Worm (Caenorhabditis elegans) whole organism, L4 larva: Measurements from ENCODE around the gene M151.1.

ENCODE experiments used
- F37D6.2 ChIP-seq: sonication (generic microtip); optimal IDR thresholded peaks from 2 replicates; lab custom pipeline; 2016; ENCODE audit warnings: mild to moderate bottlenecking, missing genetic modification characterization, missing compliant biosample characterization
- T20F7.1 ChIP-seq: fragments of 200-800 bp; sonication (Bioruptor generic); optimal IDR thresholded peaks from 2 replicates; lab custom pipeline; 2018; ENCODE audit warnings: mild to moderate bottlenecking, missing genetic modification characterization, missing compliant biosample characterization
- Y105C5A.15 ChIP-seq: fragments of 200-800 bp; sonication (Bioruptor generic); IDR thresholded peaks from 2 replicates; pipeline ENCODE4 v1.3.6; 2022; ENCODE audit warnings: missing genetic modification characterization, missing compliant biosample characterization
- Y48G9A.11 ChIP-seq: fragments of 200-800 bp; sonication (Bioruptor generic); IDR thresholded peaks from 2 replicates; pipeline ENCODE4 v1.3.6; 2022; ENCODE audit warnings: missing genetic modification reagents, missing genetic modification characterization, missing compliant biosample characterization
- Y75B8A.6 ChIP-seq: fragments of 200-800 bp; sonication (Bioruptor generic); IDR thresholded peaks from 2 replicates; pipeline ENCODE4 v1.3.6; 2022; ENCODE audit warnings: missing genetic modification reagents, missing genetic modification characterization, missing compliant biosample characterization
- ZK337.2 ChIP-seq: fragments of 200-800 bp; sonication (Bioruptor generic); IDR thresholded peaks from 2 replicates; pipeline ENCODE4 v1.3.6; 2022; ENCODE audit warnings: missing genetic modification reagents, missing genetic modification characterization, missing compliant biosample characterization
- aha-1 ChIP-seq: fragments of 150-350 bp; peaks from one replicate; lab custom pipeline; 2014; ENCODE audit warnings: missing biosample characterization, missing genetic modification characterization
- ama-1 ChIP-seq: fragments of 150-350 bp; optimal IDR thresholded peaks from 2 replicates; lab custom pipeline; 2014; ENCODE audit warnings: inconsistent platforms, mixed read lengths
- ceh-62 ChIP-seq: sonication (generic microtip); optimal IDR thresholded peaks from 2 replicates; lab custom pipeline; 2017; ENCODE audit warnings: missing biosample characterization, missing genetic modification characterization
- ceh-82 ChIP-seq: sonication (generic microtip); optimal IDR thresholded peaks from 2 replicates; lab custom pipeline; 2017; ENCODE audit warnings: missing biosample characterization, missing genetic modification characterization
- ctbp-1 ChIP-seq: fragments of 200-800 bp; sonication (Bioruptor generic); IDR thresholded peaks from 2 replicates; pipeline ENCODE4 v1.3.6; 2022; ENCODE audit warnings: missing genetic modification reagents, missing genetic modification characterization, missing compliant biosample characterization
- daf-12 ChIP-seq: fragments of 150-350 bp; optimal IDR thresholded peaks from 2 replicates; lab custom pipeline; 2014; ENCODE audit warnings: missing biosample characterization, missing genetic modification reagents, missing genetic modification characterization
- daf-8 ChIP-seq: fragments of 200-800 bp; sonication (Bioruptor generic); IDR thresholded peaks from 2 replicates; pipeline ENCODE4 v1.3.6; 2022; ENCODE audit warnings: missing genetic modification characterization, missing compliant biosample characterization
- duxl-1 ChIP-seq: sonication (generic microtip); optimal IDR thresholded peaks from 2 replicates; lab custom pipeline; 2016; ENCODE audit warnings: mild to moderate bottlenecking, missing genetic modification characterization, moderate library complexity, missing compliant biosample characterization; ENCODE audit not compliant: poor library complexity
- egl-27 ChIP-seq: sonication (generic microtip); optimal IDR thresholded peaks from 3 replicates; lab custom pipeline; 2017; ENCODE audit warnings: missing biosample characterization, missing genetic modification reagents, missing genetic modification characterization
- fkh-10 ChIP-seq: fragments of 150-350 bp; optimal IDR thresholded peaks from 2 replicates; lab custom pipeline; 2014; ENCODE audit warnings: missing biosample characterization, missing genetic modification reagents, missing genetic modification characterization
- gei-8 ChIP-seq: fragments of 200-800 bp; sonication (Bioruptor generic); optimal IDR thresholded peaks from 2 replicates; lab custom pipeline; 2018; ENCODE audit warnings: mild to moderate bottlenecking, missing genetic modification characterization, missing compliant biosample characterization
- hlh-11 ChIP-seq: fragments of 200-800 bp; sonication (Bioruptor generic); optimal IDR thresholded peaks from 2 replicates; lab custom pipeline; 2018; ENCODE audit warnings: mild to moderate bottlenecking, missing genetic modification characterization, missing compliant biosample characterization
- jun-1 ChIP-seq: fragments of 150-350 bp; optimal IDR thresholded peaks from 2 replicates; lab custom pipeline; 2014; ENCODE audit warnings: missing biosample characterization, missing genetic modification reagents, missing genetic modification characterization
- lin-1 ChIP-seq: fragments of 200-800 bp; sonication (Bioruptor generic); IDR thresholded peaks from 2 replicates; pipeline ENCODE4 v1.3.6; 2022; ENCODE audit warnings: missing genetic modification reagents, missing genetic modification characterization, missing compliant biosample characterization
- lsy-2 ChIP-seq, 2 experiments: fragments of 150-350 bp in 1 of 2; sonication (generic microtip) in 1 of 2; optimal IDR thresholded peaks; 2 replicates each; lab custom pipeline; 2014 to 2017; ENCODE audit warnings: missing biosample characterization in 2 of 2, missing genetic modification characterization in 2 of 2
- madf-9 ChIP-seq: fragments of 200-800 bp; sonication (Bioruptor generic); conservative IDR thresholded peaks from 2 replicates; pipeline ENCODE4 v1.3.6; 2022; ENCODE audit warnings: missing genetic modification reagents, missing genetic modification characterization, missing compliant biosample characterization
- mep-1 ChIP-seq: fragments of 150-350 bp; sonication (generic microtip); optimal IDR thresholded peaks from 3 replicates; lab custom pipeline; 2014; ENCODE audit warnings: missing biosample characterization, missing genetic modification characterization
- mes-2 ChIP-seq: sonication (generic microtip); optimal IDR thresholded peaks from 2 replicates; lab custom pipeline; 2016; ENCODE audit warnings: missing genotype, mild to moderate bottlenecking, missing genetic modification characterization, missing compliant biosample characterization; ENCODE audit not compliant: poor library complexity, severe bottlenecking
- nhr-11 ChIP-seq: fragments of 150-350 bp; optimal IDR thresholded peaks from 2 replicates; lab custom pipeline; 2014; ENCODE audit warnings: missing biosample characterization, missing genetic modification characterization
- nhr-77 ChIP-seq: fragments of 150-350 bp; optimal IDR thresholded peaks from 2 replicates; lab custom pipeline; 2014; ENCODE audit warnings: missing biosample characterization, missing genetic modification characterization
- saeg-2 ChIP-seq: fragments of 200-800 bp; sonication (Bioruptor generic); IDR thresholded peaks from 2 replicates; pipeline ENCODE4 v1.3.6; 2022; ENCODE audit warnings: missing genetic modification reagents, missing genetic modification characterization, missing compliant biosample characterization
- sdz-12 ChIP-seq: fragments of 200-800 bp; sonication (Bioruptor generic); optimal IDR thresholded peaks from 2 replicates; lab custom pipeline; 2018; ENCODE audit warnings: mild to moderate bottlenecking, missing genetic modification characterization, missing compliant biosample characterization
- set-16 ChIP-seq: fragments of 200-800 bp; sonication (Bioruptor generic); IDR thresholded peaks from 2 replicates; pipeline ENCODE4 v1.3.6; 2022; ENCODE audit warnings: missing genetic modification reagents, missing genetic modification characterization, missing compliant biosample characterization
- spr-3 ChIP-seq: fragments of 200-800 bp; sonication (Bioruptor generic); optimal IDR thresholded peaks from 2 replicates; lab custom pipeline; 2018; ENCODE audit warnings: mild to moderate bottlenecking, missing genetic modification characterization, missing compliant biosample characterization
- unc-62 ChIP-seq, 3 experiments: fragments of 150-350 bp in 1 of 3; sonication (generic microtip); optimal IDR thresholded peaks in 2 of 3; peaks in 1 of 3; 1 replicate in 1 of 3; 2 replicates in 2 of 3; lab custom pipeline; 2014 to 2017; ENCODE audit warnings: missing biosample characterization in 3 of 3, missing genetic modification characterization in 3 of 3, missing genetic modification reagents in 3 of 3, missing genotype in 1 of 3
- zfp-3 ChIP-seq: fragments of 200-800 bp; sonication (Bioruptor generic); conservative IDR thresholded peaks from 2 replicates; pipeline ENCODE4 v1.3.6; 2022; ENCODE audit warnings: missing genetic modification reagents, missing genetic modification characterization, missing compliant biosample characterization

The M151.1 gene

DNA sequence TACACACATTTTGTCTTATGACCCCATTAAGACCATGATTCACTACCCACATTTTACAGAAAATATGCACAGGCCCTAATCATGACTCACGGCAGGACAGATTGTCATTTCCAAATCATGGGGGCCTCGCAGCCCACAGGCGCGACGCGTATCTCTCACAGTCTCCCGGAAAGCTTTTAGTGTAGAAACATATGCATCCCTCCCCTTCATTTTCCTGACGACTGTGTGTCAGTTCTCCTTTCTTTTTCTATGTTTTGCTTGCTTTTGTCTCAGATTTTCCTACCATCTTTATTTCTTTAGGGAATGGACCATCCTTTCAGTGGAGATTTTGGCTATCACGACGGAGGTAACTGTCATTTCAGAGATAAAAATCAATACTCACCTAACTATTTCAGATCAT lies at the start of gene M151.1:
Gene M151.1, plus strand, starts transcription at position 301 of the 400 bp plus-strand sequence.
- no peak for TF ChIP-seq daf-8 (GFP tag; lab: Robert Waterston, UW)
- no peak for TF ChIP-seq zfp-3 (GFP tag; lab: Robert Waterston, UW)
- TF ChIP-seq fkh-10 (GFP tag; lab: Kevin White, UChicago) = no peak
- no peak for TF ChIP-seq hlh-11 (tag; lab: Kevin White, UChicago)

DNA sequence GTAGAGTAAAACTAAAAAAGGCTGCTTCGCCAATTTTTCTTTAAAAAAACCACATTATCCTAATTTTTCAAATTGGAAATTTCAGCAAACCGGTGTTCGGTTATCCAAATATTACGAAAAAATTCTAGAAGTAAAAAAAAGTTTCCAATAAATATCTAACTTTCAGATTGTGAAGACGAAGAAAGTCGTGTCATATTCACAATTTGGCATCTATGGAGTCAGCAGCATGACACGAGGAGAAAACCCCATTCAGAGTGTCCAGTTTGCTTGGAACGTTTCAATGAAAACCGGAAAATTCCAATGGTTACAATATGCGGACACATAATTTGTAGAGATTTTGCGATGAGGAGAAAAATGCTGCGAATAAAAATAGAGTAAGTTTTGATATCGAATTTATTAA lies 46.0 kb upstream of the M151.1 start, which contains the start of gene Y49F6A.12:
Gene Y49F6A.12, plus strand, starts transcription at position 301 of the 400 bp plus-strand sequence.
- TF ChIP-seq spr-3 (no peak), gei-8 (no peak), lin-1 (GFP tag; lab: Robert Waterston, UW) (no peak), daf-12 (no peak), ctbp-1 (GFP tag; lab: Robert Waterston, UW) (no peak), T20F7.1 (GFP tag; lab: Kevin White, UChicago) (no peak), ama-1 (no peak)

DNA sequence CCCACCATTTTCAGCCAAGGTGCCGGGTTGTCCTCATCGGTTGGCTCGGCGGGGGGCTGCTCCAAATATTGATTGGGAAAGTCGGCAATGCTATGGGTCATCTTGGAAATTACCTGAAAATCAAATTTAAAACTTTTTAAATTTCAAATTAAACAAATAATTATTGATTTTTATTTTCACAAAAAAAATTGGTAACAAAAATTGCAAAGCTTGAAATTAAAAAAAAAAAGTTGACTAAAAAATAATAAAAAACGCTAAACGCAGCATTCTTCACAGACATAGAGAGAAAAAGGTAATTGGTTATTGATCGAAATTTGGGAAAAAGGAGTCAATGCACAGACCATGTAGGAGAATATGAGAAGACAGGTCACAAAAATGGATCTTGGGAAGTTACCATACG lies 42.6 kb upstream of the M151.1 start, which contains the start of gene Y49F6A.11:
Gene Y49F6A.11, minus strand, starts transcription at position 101 of the 400 bp plus-strand sequence.
- TF ChIP-seq jun-1 (tag; lab: Kevin White, UChicago) = no peak
- no peak for TF ChIP-seq F37D6.2
- no peak for TF ChIP-seq mep-1 (tag; lab: Kevin White, UChicago)
- no peak for TF ChIP-seq sdz-12 (GFP tag; lab: Kevin White, UChicago)
- TF ChIP-seq Y48G9A.11 = no peak
- TF ChIP-seq daf-12 = no peak
- no peak for TF ChIP-seq aha-1 (tag; lab: Kevin White, UChicago)

DNA sequence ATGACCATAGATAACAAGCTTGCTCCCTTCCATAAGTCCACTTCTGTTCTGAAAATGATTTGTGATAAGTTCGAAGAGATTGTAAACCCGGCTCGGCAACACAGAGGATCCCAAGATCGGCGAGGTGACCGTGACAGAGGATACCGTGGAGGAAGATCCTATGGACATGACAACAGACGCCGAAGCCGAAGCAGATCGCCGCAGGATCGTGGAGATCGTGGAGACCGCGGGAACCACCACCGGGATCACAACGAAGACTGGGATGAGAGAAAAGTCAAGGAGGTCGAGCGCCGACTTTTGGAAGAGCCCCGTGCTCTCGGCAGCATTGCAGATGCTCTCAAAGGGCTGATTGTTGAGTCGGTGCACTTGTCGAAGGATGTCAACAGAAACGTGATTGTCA lies 36.7 kb upstream of the M151.1 start:
- no peak for TF ChIP-seq saeg-2
- TF ChIP-seq egl-27 (tag; lab: Kevin White, UChicago) = no peak
- peak; percentile 76 for TF ChIP-seq set-16 (GFP tag; lab: Robert Waterston, UW)

DNA sequence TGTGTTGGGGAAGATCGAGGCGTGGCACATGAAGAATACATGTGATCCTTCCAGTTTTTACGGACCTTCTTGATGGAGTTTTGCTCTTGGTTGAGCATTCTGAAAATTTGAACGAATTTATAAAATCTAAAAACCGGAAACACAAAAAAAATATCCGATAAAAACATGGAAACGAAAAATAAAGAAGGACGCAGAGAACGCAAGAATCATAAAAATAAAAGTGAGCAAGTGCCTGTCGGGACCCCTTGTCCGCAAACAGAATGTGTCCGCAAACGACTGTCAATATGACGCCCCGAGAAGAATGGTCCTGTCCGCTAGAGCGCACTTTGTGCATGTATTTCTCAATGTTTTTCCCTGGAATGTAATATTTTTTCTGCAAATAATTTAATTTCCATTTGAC lies 31.5 kb upstream of the M151.1 start, which contains the start of gene Y49F6A.5:
Gene Y49F6A.5, minus strand, starts transcription at position 101 of the 400 bp plus-strand sequence.
- TF ChIP-seq lsy-2 (tag; optimal IDR thresholded peaks at IDR 0.05; lab: Kevin White, UChicago) (no peak), nhr-77 (tag; lab: Kevin White, UChicago) (no peak), nhr-11 (no peak), sdz-12 (GFP tag; lab: Kevin White, UChicago) (no peak), Y105C5A.15 (no peak), ZK337.2 (GFP tag; lab: Robert Waterston, UW) (no peak), ceh-82 (no peak), Y75B8A.6 (no peak)
- TF ChIP-seq, all 104 proteins: peak for 0

DNA sequence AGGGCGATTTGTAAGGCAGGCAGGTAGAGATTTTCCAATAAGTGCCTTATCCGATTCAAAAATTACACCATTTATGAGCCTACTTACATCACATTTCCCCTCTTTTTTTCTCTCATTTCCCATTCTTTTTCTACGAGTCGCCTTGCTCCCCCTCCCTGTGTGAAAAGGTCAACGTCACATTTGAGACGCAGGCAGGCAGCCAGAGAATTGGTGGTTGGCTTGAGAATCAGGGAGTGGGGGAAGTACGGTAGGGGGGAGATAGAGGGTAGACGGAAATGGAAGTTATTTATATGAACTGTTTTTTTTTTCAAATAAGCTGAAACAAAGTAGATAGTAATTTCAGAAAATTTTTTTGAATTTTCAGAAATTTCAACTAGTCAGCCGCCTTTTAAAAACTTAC lies 24.7 kb upstream of the M151.1 start:
- TF ChIP-seq duxl-1 (peak; percentile 86), mes-2 (tag; lab: Kevin White, UChicago) (peak; percentile 1), madf-9 (GFP tag; lab: Robert Waterston, UW) (no peak), ceh-62 (tag; lab: Kevin White, UChicago) (no peak), unc-62 (GFP tag; optimal IDR thresholded peaks at IDR 0.05 in 1 of 2; lab: Kevin White, UChicago) (peak in 1 of 2 experiments; percentile 5), unc-62 (tag; optimal IDR thresholded peaks at IDR 0.05; lab: Kevin White, UChicago) (no peak), mep-1 (tag; lab: Kevin White, UChicago) (no peak)
